Worm (Caenorhabditis elegans) whole organism, late embryonic: Measurements from ENCODE around the gene C45B11.5.

Experiments used
- C08G9.2 ChIP-seq: sonication (generic microtip); optimal IDR thresholded peaks from 2 replicates; lab custom pipeline; 2016; ENCODE audit warnings: mild to moderate bottlenecking, missing genetic modification characterization, moderate library complexity, missing compliant biosample characterization
- F13H6.1 ChIP-seq: sonication (generic microtip); optimal IDR thresholded peaks from 2 replicates; lab custom pipeline; 2016; ENCODE audit warnings: missing genetic modification characterization, missing compliant biosample characterization
- K02D7.2 ChIP-seq: sonication (generic microtip); optimal IDR thresholded peaks from 2 replicates; lab custom pipeline; 2017; ENCODE audit warnings: mild to moderate bottlenecking, missing genetic modification characterization, missing compliant biosample characterization
- K09A11.1 ChIP-seq: sonication (generic microtip); optimal IDR thresholded peaks from 2 replicates; lab custom pipeline; 2017; ENCODE audit warnings: antibody characterized with exemption, mild to moderate bottlenecking, missing genetic modification characterization, missing compliant biosample characterization; ENCODE audit not compliant: insufficient read depth
- T23F11.4 ChIP-seq: fragments of 200-800 bp; sonication (Bioruptor generic); optimal IDR thresholded peaks from 2 replicates; lab custom pipeline; 2018; ENCODE audit warnings: mild to moderate bottlenecking, missing genetic modification characterization, missing compliant biosample characterization
- Y22D7AL.16 ChIP-seq: sonication (generic microtip); optimal IDR thresholded peaks from 2 replicates; lab custom pipeline; 2016; ENCODE audit warnings: missing genetic modification characterization, missing compliant biosample characterization
- ahr-1 ChIP-seq: sonication (generic microtip); optimal IDR thresholded peaks from 2 replicates; lab custom pipeline; 2016; ENCODE audit warnings: missing genetic modification characterization, missing compliant biosample characterization
- ceh-14 ChIP-seq: sonication (generic microtip); optimal IDR thresholded peaks from 2 replicates; lab custom pipeline; 2016; ENCODE audit warnings: missing genotype, missing genetic modification characterization, missing compliant biosample characterization
- ceh-2 ChIP-seq: sonication (generic microtip); optimal IDR thresholded peaks from 2 replicates; lab custom pipeline; 2016; ENCODE audit warnings: missing genotype, missing genetic modification characterization, missing compliant biosample characterization
- ceh-24 ChIP-seq: sonication (generic microtip); optimal IDR thresholded peaks from 2 replicates; lab custom pipeline; 2016; ENCODE audit warnings: mild to moderate bottlenecking, missing genetic modification characterization, missing compliant biosample characterization
- ceh-30 ChIP-seq: fragments of 150-350 bp; optimal IDR thresholded peaks from 2 replicates; lab custom pipeline; 2014; ENCODE audit warnings: missing biosample characterization, missing genetic modification characterization
- ceh-34 ChIP-seq: sonication (generic microtip); optimal IDR thresholded peaks from 2 replicates; lab custom pipeline; 2016; ENCODE audit warnings: mild to moderate bottlenecking, missing genetic modification characterization, missing compliant biosample characterization
- dmd-4 ChIP-seq: sonication (generic microtip); optimal IDR thresholded peaks from 2 replicates; lab custom pipeline; 2016; ENCODE audit warnings: borderline replicate concordance, missing genetic modification characterization, missing compliant biosample characterization
- dve-1 ChIP-seq: sonication (generic microtip); optimal IDR thresholded peaks from 2 replicates; lab custom pipeline; 2017; ENCODE audit warnings: antibody characterized with exemption, mild to moderate bottlenecking, missing genetic modification characterization, missing compliant biosample characterization
- eyg-1 ChIP-seq: sonication (generic microtip); optimal IDR thresholded peaks from 2 replicates; lab custom pipeline; 2016; ENCODE audit warnings: missing genotype, missing genetic modification characterization, missing compliant biosample characterization
- fkh-6 ChIP-seq: sonication (generic microtip); optimal IDR thresholded peaks from 2 replicates; lab custom pipeline; 2016; ENCODE audit warnings: missing genetic modification characterization, missing compliant biosample characterization
- hlh-15 ChIP-seq: sonication (generic microtip); optimal IDR thresholded peaks from 2 replicates; lab custom pipeline; 2016; ENCODE audit warnings: missing genetic modification characterization, missing compliant biosample characterization
- hlh-6 ChIP-seq: sonication (generic microtip); optimal IDR thresholded peaks from 2 replicates; lab custom pipeline; 2016; ENCODE audit warnings: missing genotype, missing genetic modification characterization, missing compliant biosample characterization
- lin-11 ChIP-seq: fragments of 200-800 bp; sonication (Bioruptor generic); optimal IDR thresholded peaks from 2 replicates; lab custom pipeline; 2018; ENCODE audit warnings: mild to moderate bottlenecking, missing genetic modification characterization, missing compliant biosample characterization
- madf-2 ChIP-seq: sonication (generic microtip); optimal IDR thresholded peaks from 2 replicates; lab custom pipeline; 2017; ENCODE audit warnings: missing genetic modification characterization, missing compliant biosample characterization
- mec-3 ChIP-seq: sonication (generic microtip); optimal IDR thresholded peaks from 2 replicates; lab custom pipeline; 2016; ENCODE audit warnings: borderline replicate concordance, missing genetic modification characterization, missing compliant biosample characterization
- nfya-1 ChIP-seq: sonication (generic microtip); optimal IDR thresholded peaks from 2 replicates; lab custom pipeline; 2017; ENCODE audit warnings: missing genetic modification characterization, mild to moderate bottlenecking, missing compliant biosample characterization, antibody characterized with exemption, moderate library complexity
- nhr-11 ChIP-seq: fragments of 150-350 bp; optimal IDR thresholded peaks from 2 replicates; lab custom pipeline; 2014; ENCODE audit warnings: missing biosample characterization, missing genetic modification characterization
- pag-3 ChIP-seq: sonication (generic microtip); optimal IDR thresholded peaks from 2 replicates; lab custom pipeline; 2016; ENCODE audit warnings: missing compliant biosample characterization, missing genetic modification characterization, borderline replicate concordance
- pax-1 ChIP-seq: fragments of 150-350 bp; optimal IDR thresholded peaks from 2 replicates; lab custom pipeline; 2014; ENCODE audit warnings: missing biosample characterization, missing genetic modification characterization
- pha-2 ChIP-seq: sonication (generic microtip); optimal IDR thresholded peaks from 2 replicates; lab custom pipeline; 2017; ENCODE audit warnings: mild to moderate bottlenecking, missing genetic modification characterization, missing compliant biosample characterization
- pha-4 ChIP-seq: fragments of 150-350 bp; optimal IDR thresholded peaks from 2 replicates; lab custom pipeline; 2018; ENCODE audit warnings: missing biosample characterization, missing genetic modification reagents, missing genetic modification characterization
- pqm-1 ChIP-seq: sonication (generic microtip); optimal IDR thresholded peaks from 2 replicates; lab custom pipeline; 2016; ENCODE audit warnings: missing genetic modification characterization, missing compliant biosample characterization
- pros-1 ChIP-seq: fragments of 150-350 bp; optimal IDR thresholded peaks from 2 replicates; lab custom pipeline; 2014; ENCODE audit warnings: missing biosample characterization, missing genetic modification reagents, missing genetic modification characterization
- ref-2 ChIP-seq: sonication (generic microtip); optimal IDR thresholded peaks from 2 replicates; lab custom pipeline; 2016; ENCODE audit warnings: missing genetic modification characterization, missing compliant biosample characterization
- sdc-2 ChIP-seq: sonication (generic microtip); optimal IDR thresholded peaks from 2 replicates; lab custom pipeline; 2016; ENCODE audit warnings: missing genotype, missing genetic modification characterization, missing compliant biosample characterization
- tbx-7 ChIP-seq: sonication (generic microtip); optimal IDR thresholded peaks from 2 replicates; lab custom pipeline; 2016; ENCODE audit warnings: missing genotype, missing genetic modification characterization, missing compliant biosample characterization
- unc-42 ChIP-seq: sonication (generic microtip); optimal IDR thresholded peaks from 2 replicates; lab custom pipeline; 2016; ENCODE audit warnings: missing genotype, missing genetic modification characterization, missing compliant biosample characterization
- unc-55 ChIP-seq: sonication (generic microtip); optimal IDR thresholded peaks from 2 replicates; lab custom pipeline; 2017; ENCODE audit warnings: missing biosample characterization, missing genetic modification reagents, missing genetic modification characterization
- unc-86 ChIP-seq: sonication (generic microtip); optimal IDR thresholded peaks from 2 replicates; lab custom pipeline; 2016; ENCODE audit warnings: missing genetic modification characterization, missing compliant biosample characterization
- zip-5 ChIP-seq: sonication (generic microtip); optimal IDR thresholded peaks from 2 replicates; lab custom pipeline; 2016; ENCODE audit warnings: missing genetic modification characterization, missing compliant biosample characterization
- ztf-16 ChIP-seq: sonication (generic microtip); optimal IDR thresholded peaks from 2 replicates; lab custom pipeline; 2017; ENCODE audit warnings: missing genetic modification characterization, missing compliant biosample characterization

C45B11.5 gene

ce11 chrV:11040473-11040872, 1.1 kb upstream of the C45B11.5 start, which contains the start of gene C45B11.8:
C45B11.8 (plus strand) TSS chrV:11040773.
- no peak for TF ChIP-seq pha-4 (tag; lab: Kevin White, UChicago)

ce11 chrV:11042538-11042937, 939 bp downstream of the C45B11.5 start, which contains the start of gene C45B11.2:
C45B11.2 (plus strand) TSS chrV:11042710.
- TF ChIP-seq C08G9.2, result no peak
- no peak for TF ChIP-seq T23F11.4 (GFP tag; lab: Kevin White, UChicago)
- no peak for TF ChIP-seq ceh-34
- TF ChIP-seq K09A11.1 (tag; lab: Kevin White, UChicago), result no peak
- no peak for TF ChIP-seq pag-3 (tag; lab: Kevin White, UChicago)
- TF ChIP-seq tbx-7 (tag; lab: Kevin White, UChicago), result no peak
- no peak for TF ChIP-seq ceh-30 (tag; lab: Kevin White, UChicago)
- no peak for TF ChIP-seq ceh-14 (tag; lab: Kevin White, UChicago)
- TF ChIP-seq dve-1 (tag; lab: Kevin White, UChicago), result no peak
- TF ChIP-seq pha-2 (tag; lab: Kevin White, UChicago), result no peak
- TF ChIP-seq eyg-1, result no peak
- no peak for TF ChIP-seq hlh-6
- TF ChIP-seq zip-5 (tag; lab: Kevin White, UChicago), result no peak
- no peak for TF ChIP-seq ceh-2 (tag; lab: Kevin White, UChicago)
- no peak for TF ChIP-seq ref-2 (tag; lab: Kevin White, UChicago)
- TF ChIP-seq, all 69 proteins: peak for 0

ce11 chrV:11043767-11044166, 2.2 kb downstream of the C45B11.5 start, which contains the start of gene C45B11.6:
C45B11.6 (plus strand) TSS chrV:11044067.
- TF ChIP-seq sdc-2 (tag; lab: Kevin White, UChicago) (no peak), mec-3 (tag; lab: Kevin White, UChicago) (no peak), fkh-6 (tag; lab: Kevin White, UChicago) (no peak), pha-2 (tag; lab: Kevin White, UChicago) (no peak), ceh-30 (tag; lab: Kevin White, UChicago) (no peak), C08G9.2 (no peak), unc-86 (tag; lab: Kevin White, UChicago) (no peak), madf-2 (no peak), unc-42 (tag; lab: Kevin White, UChicago) (no peak), pqm-1 (tag; lab: Kevin White, UChicago) (no peak), lin-11 (tag; lab: Kevin White, UChicago) (no peak), ztf-16 (tag; lab: Kevin White, UChicago) (no peak), ceh-24 (tag; lab: Kevin White, UChicago) (no peak), dmd-4 (tag; lab: Kevin White, UChicago) (no peak), K02D7.2 (tag; lab: Kevin White, UChicago) (no peak), pax-1 (tag; lab: Kevin White, UChicago) (no peak), nfya-1 (no peak)
- TF ChIP-seq, all 69 proteins: peak for 0

ce11 chrV:11046730-11047129, 5.1 kb downstream of the C45B11.5 start, which contains the start of gene dhs-18:
dhs-18 (minus strand) TSS chrV:11046833.
- TF ChIP-seq mec-3 (tag; lab: Kevin White, UChicago) (no peak), unc-55 (GFP tag; lab: Kevin White, UChicago) (no peak), pqm-1 (tag; lab: Kevin White, UChicago) (no peak), F13H6.1 (tag; lab: Kevin White, UChicago) (no peak), dve-1 (tag; lab: Kevin White, UChicago) (no peak), pax-1 (tag; lab: Kevin White, UChicago) (no peak)
- TF ChIP-seq, all 69 proteins: peak for 0

ce11 chrV:11048678-11049077, 7.1 kb downstream of the C45B11.5 start, which contains the start of gene srh-74:
srh-74 (minus strand) TSS chrV:11048778.
- no peak for TF ChIP-seq eyg-1
- no peak for TF ChIP-seq ceh-34
- no peak for TF ChIP-seq pros-1 (tag; lab: Kevin White, UChicago)
- no peak for TF ChIP-seq nhr-11 (tag; lab: Kevin White, UChicago)
- TF ChIP-seq K09A11.1 (tag; lab: Kevin White, UChicago), result no peak
- no peak for TF ChIP-seq Y22D7AL.16 (tag; lab: Kevin White, UChicago)
- no peak for TF ChIP-seq hlh-15 (tag; lab: Kevin White, UChicago)
- no peak for TF ChIP-seq unc-86 (tag; lab: Kevin White, UChicago)
- no peak for TF ChIP-seq hlh-6
- no peak for TF ChIP-seq ahr-1
